Worm (Caenorhabditis elegans): ENCODE measurements around the gene elo-4.

elo-4 gene

DNA sequence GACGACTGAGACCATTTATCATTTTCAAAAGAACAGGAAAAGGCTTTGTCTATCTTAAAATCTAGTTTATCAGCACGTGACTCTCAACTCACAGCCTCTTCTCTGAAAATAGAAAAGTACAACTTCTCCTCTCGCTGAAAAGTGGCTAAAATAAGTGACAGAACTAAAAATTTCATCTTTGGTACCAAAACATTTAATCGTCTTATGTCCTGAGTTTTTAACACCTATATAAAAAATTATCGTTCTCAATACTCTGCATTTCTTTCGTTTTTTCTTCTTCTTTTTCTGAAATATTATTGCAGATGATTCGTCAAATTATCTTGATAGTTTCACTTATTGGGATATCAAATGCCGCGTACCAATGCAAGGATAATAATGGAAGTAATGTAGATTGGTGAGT lies 32.9 kb upstream of the elo-4 start, which contains the start of gene crn-6:
TSS of gene crn-6 (plus strand) at position 301 of the 400 bp plus-strand sequence.
- TF ChIP-seq ztf-25 (GFP tag; IDR thresholded peaks at IDR 0.05) (no peak), lir-1 (GFP tag; conservative IDR thresholded peaks at IDR 0.05) (no peak), akir-1 (GFP tag; optimal IDR thresholded peaks at IDR 0.05) (no peak), rec-8 (tag; optimal IDR thresholded peaks at IDR 0.05) (no peak), let-607 (tag; optimal IDR thresholded peaks at IDR 0.05) (no peak), cebp-2 (GFP tag; IDR thresholded peaks at IDR 0.05) (no peak), ceh-40 (GFP tag; IDR thresholded peaks at IDR 0.05) (no peak), ztf-3 (GFP tag; optimal IDR thresholded peaks at IDR 0.05) (no peak), C06A6.2 (GFP tag; conservative IDR thresholded peaks at IDR 0.05) (no peak), unc-62 (GFP tag; optimal IDR thresholded peaks at IDR 0.05) (no peak), egl-18 (GFP tag; IDR thresholded peaks at IDR 0.05) (no peak), tbp1 (GFP tag; optimal IDR thresholded peaks at IDR 0.05) (no peak), him-1 (tag; optimal IDR thresholded peaks at IDR 0.05) (no peak), aptf-2 (GFP tag; conservative IDR thresholded peaks at IDR 0.05) (no peak)

DNA sequence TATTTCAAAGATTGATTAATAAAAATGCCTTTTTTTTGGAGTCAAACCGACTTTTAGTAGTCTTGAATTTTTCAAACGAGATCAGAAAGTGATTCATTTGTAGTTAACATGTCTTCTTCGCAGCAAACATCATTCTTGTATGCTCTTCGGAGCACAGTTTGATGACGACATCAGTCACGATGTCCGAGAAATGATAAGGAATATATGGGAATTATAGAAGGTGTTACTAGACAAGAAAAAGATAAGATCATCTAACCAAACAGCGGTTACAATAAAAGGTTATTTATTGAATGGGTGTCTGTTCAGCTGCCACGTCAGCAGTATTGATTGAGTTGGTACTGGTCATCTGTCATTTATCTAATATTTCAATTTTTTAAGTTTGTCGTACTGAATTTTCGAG lies 32.3 kb upstream of the elo-4 start:
- no peak for TF ChIP-seq ama-1 (optimal IDR thresholded peaks at IDR 0.05)
- TF ChIP-seq ama-1 (GFP tag; optimal IDR thresholded peaks at IDR 0.05): no peak
- TF ChIP-seq T07F8.4 (tag; optimal IDR thresholded peaks at IDR 0.05): no peak
- no peak for TF ChIP-seq F57C9.4 (tag; optimal IDR thresholded peaks at IDR 0.05)
- no peak for TF ChIP-seq F55B11.4 (tag; optimal IDR thresholded peaks at IDR 0.05; ENCODE audit: borderline replicate concordance, insufficient read depth)
- no peak for TF ChIP-seq ets-4 (GFP tag; optimal IDR thresholded peaks at IDR 0.05)
- TF ChIP-seq B0261.1 (tag; optimal IDR thresholded peaks at IDR 0.05): no peak
- no peak for TF ChIP-seq attf-3 (GFP tag; conservative IDR thresholded peaks at IDR 0.05)
- no peak for TF ChIP-seq mel-28 (tag; optimal IDR thresholded peaks at IDR 0.05; ENCODE audit: borderline replicate concordance)
- TF ChIP-seq T26A5.8 (tag; optimal IDR thresholded peaks at IDR 0.05): no peak
- TF ChIP-seq madf-8 (GFP tag; conservative IDR thresholded peaks at IDR 0.05): no peak
- no peak for TF ChIP-seq xnd-1 (tag; optimal IDR thresholded peaks at IDR 0.05)
- TF ChIP-seq Y95B8A.8 (GFP tag; IDR thresholded peaks at IDR 0.05): no peak
- no peak for TF ChIP-seq rec-8 (tag; optimal IDR thresholded peaks at IDR 0.05)
- TF ChIP-seq nfya-2 (GFP tag; IDR thresholded peaks at IDR 0.05): no peak
- TF ChIP-seq B0035.1 (tag; optimal IDR thresholded peaks at IDR 0.05): no peak
- TF ChIP-seq ceh-27 (GFP tag; optimal IDR thresholded peaks at IDR 0.05): no peak

ce11 chrIII:9361228-9361627 lies 27.2 kb upstream of the elo-4 start, which contains the start of gene flp-25:
Gene flp-25, plus strand, starts transcription at chrIII:9361528.
- TF ChIP-seq egl-18 (GFP tag; IDR thresholded peaks at IDR 0.05): no peak
- no peak for TF ChIP-seq lir-1 (GFP tag; conservative IDR thresholded peaks at IDR 0.05)
- TF ChIP-seq snpc-1.1 (tag; optimal IDR thresholded peaks at IDR 0.05; ENCODE audit: insufficient read depth): no peak
- TF ChIP-seq him-1 (tag; optimal IDR thresholded peaks at IDR 0.05): no peak
- TF ChIP-seq somi-1 (GFP tag; optimal IDR thresholded peaks at IDR 0.05): no peak
- TF ChIP-seq die-1 (tag; optimal IDR thresholded peaks at IDR 0.05): no peak
- no peak for TF ChIP-seq ccch-3 (GFP tag; optimal IDR thresholded peaks at IDR 0.05)
- no peak for TF ChIP-seq hlh-26 (GFP tag; conservative IDR thresholded peaks at IDR 0.05)
- no peak for TF ChIP-seq chd-7 (tag; optimal IDR thresholded peaks at IDR 0.05)

Data from whole organism, young adult.